Worm (Caenorhabditis elegans) whole organism, L4 larva: Measurements from ENCODE around the gene T01D1.7.

ENCODE experiments used
- D1046.2 ChIP-seq: fragments of 200-800 bp; sonication (Bioruptor generic); IDR thresholded peaks from 2 replicates; pipeline ENCODE4 v1.3.6; 2022; ENCODE audit warnings: missing genetic modification characterization, missing compliant biosample characterization
- F26F4.8 ChIP-seq: fragments of 200-800 bp; sonication (Bioruptor generic); conservative IDR thresholded peaks from 2 replicates; pipeline ENCODE4 v1.3.6; 2022; ENCODE audit warnings: missing genetic modification characterization, missing compliant biosample characterization
- F44E2.7 ChIP-seq: fragments of 200-800 bp; sonication (Bioruptor generic); IDR thresholded peaks from 2 replicates; pipeline ENCODE4 v2.1.2; 2022; ENCODE audit warnings: missing genetic modification characterization, missing compliant biosample characterization
- R02D3.7 ChIP-seq: fragments of 150-350 bp; sonication (generic microtip); optimal IDR thresholded peaks from 3 replicates; lab custom pipeline; 2014; ENCODE audit warnings: missing biosample characterization, missing genetic modification characterization
- T26A8.4 ChIP-seq: fragments of 200-800 bp; sonication (Bioruptor generic); IDR thresholded peaks from 2 replicates; pipeline ENCODE4 v1.3.6; 2022; ENCODE audit warnings: missing genetic modification characterization, missing compliant biosample characterization
- Y48G9A.11 ChIP-seq: fragments of 200-800 bp; sonication (Bioruptor generic); IDR thresholded peaks from 2 replicates; pipeline ENCODE4 v1.3.6; 2022; ENCODE audit warnings: missing genetic modification reagents, missing genetic modification characterization, missing compliant biosample characterization
- Y5F2A.4 ChIP-seq: fragments of 200-800 bp; sonication (Bioruptor generic); optimal IDR thresholded peaks from 2 replicates; lab custom pipeline; 2018; ENCODE audit warnings: mild to moderate bottlenecking, missing genetic modification characterization, missing compliant biosample characterization
- ZK337.2 ChIP-seq: fragments of 200-800 bp; sonication (Bioruptor generic); IDR thresholded peaks from 2 replicates; pipeline ENCODE4 v1.3.6; 2022; ENCODE audit warnings: missing genetic modification reagents, missing genetic modification characterization, missing compliant biosample characterization
- aha-1 ChIP-seq: fragments of 150-350 bp; peaks from one replicate; lab custom pipeline; 2014; ENCODE audit warnings: missing biosample characterization, missing genetic modification characterization
- aly-2 ChIP-seq: sonication (generic microtip); optimal IDR thresholded peaks from 2 replicates; lab custom pipeline; 2018; ENCODE audit warnings: missing biosample characterization, missing genetic modification characterization
- ama-1 ChIP-seq: fragments of 150-350 bp; optimal IDR thresholded peaks from 2 replicates; lab custom pipeline; 2014; ENCODE audit warnings: inconsistent platforms, mixed read lengths
- ceh-20 ChIP-seq: fragments of 200-800 bp; sonication (Bioruptor generic); IDR thresholded peaks from 2 replicates; pipeline ENCODE4 v1.3.6; 2022; ENCODE audit warnings: missing genetic modification reagents, missing genetic modification characterization, missing compliant biosample characterization
- ceh-28 ChIP-seq: fragments of 150-350 bp; optimal IDR thresholded peaks from 2 replicates; lab custom pipeline; 2014; ENCODE audit warnings: missing biosample characterization, missing genetic modification reagents, missing genetic modification characterization
- ceh-62 ChIP-seq: sonication (generic microtip); optimal IDR thresholded peaks from 2 replicates; lab custom pipeline; 2017; ENCODE audit warnings: missing biosample characterization, missing genetic modification characterization
- ceh-82 ChIP-seq: sonication (generic microtip); optimal IDR thresholded peaks from 2 replicates; lab custom pipeline; 2017; ENCODE audit warnings: missing biosample characterization, missing genetic modification characterization
- ctbp-1 ChIP-seq: fragments of 200-800 bp; sonication (Bioruptor generic); IDR thresholded peaks from 2 replicates; pipeline ENCODE4 v1.3.6; 2022; ENCODE audit warnings: missing genetic modification reagents, missing genetic modification characterization, missing compliant biosample characterization
- dmd-6 ChIP-seq: fragments of 200-800 bp; sonication (Bioruptor generic); IDR thresholded peaks from 2 replicates; pipeline ENCODE4 v1.3.6; 2022; ENCODE audit warnings: missing genetic modification reagents, missing genetic modification characterization, missing compliant biosample characterization
- dmd-8 ChIP-seq: fragments of 200-800 bp; sonication (Bioruptor generic); IDR thresholded peaks from 2 replicates; pipeline ENCODE4 v1.3.6; 2022; ENCODE audit warnings: missing genetic modification characterization, missing compliant biosample characterization
- dpl-1 ChIP-seq: fragments of 150-350 bp; optimal IDR thresholded peaks from 2 replicates; lab custom pipeline; 2014; ENCODE audit warnings: missing biosample characterization, missing genetic modification reagents, missing genetic modification characterization
- dve-1 ChIP-seq: sonication (generic microtip); optimal IDR thresholded peaks from 2 replicates; lab custom pipeline; 2017; ENCODE audit warnings: antibody characterized with exemption, mild to moderate bottlenecking, missing genetic modification characterization, missing compliant biosample characterization; ENCODE audit not compliant: insufficient read depth
- egl-43 ChIP-seq: fragments of 200-800 bp; sonication (Bioruptor generic); IDR thresholded peaks from 2 replicates; pipeline ENCODE4 v1.3.6; 2022; ENCODE audit warnings: missing genetic modification reagents, missing genetic modification characterization, missing compliant biosample characterization
- fos-1 ChIP-seq: fragments of 150-350 bp; optimal IDR thresholded peaks from 2 replicates; lab custom pipeline; 2014; ENCODE audit warnings: missing biosample characterization, missing genetic modification characterization
- hlh-11 ChIP-seq: fragments of 200-800 bp; sonication (Bioruptor generic); optimal IDR thresholded peaks from 2 replicates; lab custom pipeline; 2018; ENCODE audit warnings: mild to moderate bottlenecking, missing genetic modification characterization, missing compliant biosample characterization
- hlh-30 ChIP-seq: sonication (generic microtip); optimal IDR thresholded peaks from 2 replicates; lab custom pipeline; 2017; ENCODE audit warnings: antibody characterized with exemption, mild to moderate bottlenecking, missing genetic modification characterization, missing compliant biosample characterization; ENCODE audit not compliant: insufficient read depth
- mdl-1 ChIP-seq, 2 experiments: fragments of 150-350 bp in 1 of 2; sonication (generic microtip) in 1 of 2; optimal IDR thresholded peaks; 2 replicates each; lab custom pipeline; 2014 to 2017; ENCODE audit warnings: missing biosample characterization in 2 of 2, missing genetic modification characterization in 2 of 2
- mes-2 ChIP-seq: sonication (generic microtip); optimal IDR thresholded peaks from 2 replicates; lab custom pipeline; 2016; ENCODE audit warnings: missing genotype, mild to moderate bottlenecking, missing genetic modification characterization, missing compliant biosample characterization; ENCODE audit not compliant: poor library complexity, severe bottlenecking
- mxl-2 ChIP-seq: fragments of 200-800 bp; sonication (Bioruptor generic); conservative IDR thresholded peaks from 2 replicates; pipeline ENCODE4 v1.3.6; 2022; ENCODE audit warnings: missing genetic modification reagents, missing genetic modification characterization, missing compliant biosample characterization
- mxl-3 ChIP-seq: fragments of 200-800 bp; sonication (Bioruptor generic); optimal IDR thresholded peaks from 2 replicates; lab custom pipeline; 2018; ENCODE audit warnings: mild to moderate bottlenecking, missing genetic modification characterization, missing compliant biosample characterization
- nhr-10 ChIP-seq: fragments of 150-350 bp; optimal IDR thresholded peaks from 2 replicates; lab custom pipeline; 2014; ENCODE audit warnings: missing biosample characterization, missing genetic modification characterization
- nhr-11 ChIP-seq: fragments of 150-350 bp; optimal IDR thresholded peaks from 2 replicates; lab custom pipeline; 2014; ENCODE audit warnings: missing biosample characterization, missing genetic modification characterization
- nhr-111 ChIP-seq: fragments of 200-800 bp; sonication (Bioruptor generic); optimal IDR thresholded peaks from 2 replicates; lab custom pipeline; 2018; ENCODE audit warnings: mild to moderate bottlenecking, missing genetic modification characterization, missing compliant biosample characterization
- nhr-25 ChIP-seq: sonication (generic microtip); optimal IDR thresholded peaks from 2 replicates; lab custom pipeline; 2017; ENCODE audit warnings: missing genetic modification characterization, mild to moderate bottlenecking, missing compliant biosample characterization, antibody characterized with exemption, moderate library complexity, borderline replicate concordance; ENCODE audit not compliant: insufficient read depth
- nhr-42 ChIP-seq: fragments of 200-800 bp; sonication (Bioruptor generic); IDR thresholded peaks from 2 replicates; pipeline ENCODE4 v1.3.6; 2022; ENCODE audit warnings: missing genetic modification characterization, missing compliant biosample characterization
- nhr-6 ChIP-seq: fragments of 150-350 bp; optimal IDR thresholded peaks from 2 replicates; lab custom pipeline; 2014; ENCODE audit warnings: missing biosample characterization, missing genetic modification characterization
- nhr-76 ChIP-seq: fragments of 150-350 bp; optimal IDR thresholded peaks from 2 replicates; lab custom pipeline; 2014; ENCODE audit warnings: missing biosample characterization, missing genetic modification characterization
- nhr-77 ChIP-seq: fragments of 150-350 bp; optimal IDR thresholded peaks from 2 replicates; lab custom pipeline; 2014; ENCODE audit warnings: missing biosample characterization, missing genetic modification characterization
- php-3 ChIP-seq: fragments of 200-800 bp; sonication (Bioruptor generic); IDR thresholded peaks from 2 replicates; pipeline ENCODE4 v1.3.6; 2022; ENCODE audit warnings: missing genetic modification reagents, missing genetic modification characterization, missing compliant biosample characterization
- set-16 ChIP-seq: fragments of 200-800 bp; sonication (Bioruptor generic); IDR thresholded peaks from 2 replicates; pipeline ENCODE4 v1.3.6; 2022; ENCODE audit warnings: missing genetic modification reagents, missing genetic modification characterization, missing compliant biosample characterization
- snpc-4 ChIP-seq: fragments of 150-350 bp; optimal IDR thresholded peaks from 2 replicates; lab custom pipeline; 2014; ENCODE audit warnings: missing biosample characterization, missing genetic modification characterization
- spr-3 ChIP-seq: fragments of 200-800 bp; sonication (Bioruptor generic); optimal IDR thresholded peaks from 2 replicates; lab custom pipeline; 2018; ENCODE audit warnings: mild to moderate bottlenecking, missing genetic modification characterization, missing compliant biosample characterization
- tag-97 ChIP-seq: fragments of 200-800 bp; sonication (Bioruptor generic); IDR thresholded peaks from 2 replicates; pipeline ENCODE4 v1.3.6; 2022; ENCODE audit warnings: missing genetic modification characterization, missing compliant biosample characterization
- unc-130 ChIP-seq: sonication (generic microtip); optimal IDR thresholded peaks from 2 replicates; lab custom pipeline; 2016; ENCODE audit warnings: missing genetic modification reagents, missing genetic modification characterization, missing compliant biosample characterization
- vab-7 ChIP-seq: fragments of 200-800 bp; sonication (Bioruptor generic); IDR thresholded peaks from 2 replicates; pipeline ENCODE4 v1.3.6; 2022; ENCODE audit warnings: missing genetic modification reagents, missing genetic modification characterization, missing compliant biosample characterization
- zag-1 ChIP-seq: fragments of 150-350 bp; optimal IDR thresholded peaks from 2 replicates; lab custom pipeline; 2014; ENCODE audit warnings: missing biosample characterization, missing genetic modification characterization
- zfp-2 ChIP-seq: sonication (generic microtip); optimal IDR thresholded peaks from 2 replicates; lab custom pipeline; 2016; ENCODE audit warnings: mild to moderate bottlenecking, missing genetic modification characterization, missing compliant biosample characterization
- zfp-3 ChIP-seq: fragments of 200-800 bp; sonication (Bioruptor generic); conservative IDR thresholded peaks from 2 replicates; pipeline ENCODE4 v1.3.6; 2022; ENCODE audit warnings: missing genetic modification reagents, missing genetic modification characterization, missing compliant biosample characterization
- zip-2 ChIP-seq: fragments of 150-350 bp; optimal IDR thresholded peaks from 2 replicates; lab custom pipeline; 2014; ENCODE audit warnings: missing biosample characterization, missing genetic modification characterization

The T01D1.7 gene

ce11 chrII:162182-162581 is 11.4 kb downstream of the T01D1.7 start, which contains the start of gene etr-1 (continued):
- TF ChIP-seq T26A8.4 (GFP tag; lab: Robert Waterston, UW) (no peak), tag-97 (GFP tag; lab: Robert Waterston, UW) (no peak), ama-1 (lab: Kevin White, UChicago) (peak; percentile 15), dpl-1 (GFP tag; lab: Kevin White, UChicago) (peak; percentile 30), ctbp-1 (no peak), F44E2.7 (GFP tag; lab: Robert Waterston, UW) (no peak)

DNA sequence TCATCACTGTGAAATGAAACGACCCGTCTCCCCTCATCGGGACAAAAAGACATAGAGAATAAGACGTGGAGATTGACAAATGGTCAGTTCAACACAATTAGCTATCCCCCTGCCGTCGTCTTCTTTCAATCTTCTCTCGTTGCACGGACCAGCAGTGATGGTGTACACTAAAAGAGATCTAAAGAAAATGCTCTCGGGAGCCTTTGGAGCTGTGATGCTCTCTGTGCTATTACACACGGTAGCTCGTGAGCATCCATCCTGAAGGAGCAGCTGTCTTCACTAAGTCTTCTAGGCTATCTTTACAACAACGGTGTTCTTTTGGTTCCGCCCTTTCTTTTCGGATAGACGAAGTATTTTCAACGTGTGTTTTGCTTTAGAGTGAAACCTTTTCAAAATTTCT is 12.3 kb downstream of the T01D1.7 start:
- peak; percentile 8 for TF ChIP-seq mxl-3 (GFP tag; lab: Kevin White, UChicago)
- TF ChIP-seq nhr-11 (tag; lab: Kevin White, UChicago): no peak
- TF ChIP-seq fos-1: no peak
- TF ChIP-seq aly-2 (tag; lab: Kevin White, UChicago): no peak
- no peak for TF ChIP-seq vab-7
- TF ChIP-seq hlh-11 (tag; lab: Kevin White, UChicago): peak; percentile 45
- TF ChIP-seq Y5F2A.4 (GFP tag; lab: Kevin White, UChicago): no peak
- no peak for TF ChIP-seq spr-3 (GFP tag; lab: Kevin White, UChicago)

ce11 chrII:160561-161123 is 12.9 kb downstream of the T01D1.7 start:
- no peak for TF ChIP-seq mes-2 (tag; lab: Kevin White, UChicago)
- no peak for TF ChIP-seq zfp-2 (tag; lab: Kevin White, UChicago)
- no peak for TF ChIP-seq R02D3.7 (tag; lab: Kevin White, UChicago)
- no peak for TF ChIP-seq nhr-6
- TF ChIP-seq set-16 (GFP tag; lab: Robert Waterston, UW): no peak
- no peak for TF ChIP-seq ceh-62 (tag; lab: Kevin White, UChicago)
- no peak for TF ChIP-seq ceh-82
- TF ChIP-seq dmd-6 (GFP tag; lab: Robert Waterston, UW): no peak
- no peak for TF ChIP-seq ceh-28
- no peak for TF ChIP-seq zfp-3 (GFP tag; lab: Robert Waterston, UW)
- no peak for TF ChIP-seq zag-1 (tag; lab: Kevin White, UChicago)
- TF ChIP-seq Y48G9A.11: no peak
- peak; percentile 28 for TF ChIP-seq hlh-30 (tag; lab: Kevin White, UChicago)
- TF ChIP-seq nhr-42 (GFP tag; lab: Robert Waterston, UW): no peak
- TF ChIP-seq Y5F2A.4 (GFP tag; lab: Kevin White, UChicago): no peak
- no peak for TF ChIP-seq unc-130 (GFP tag; lab: Kevin White, UChicago)
- no peak for TF ChIP-seq F26F4.8 (GFP tag; lab: Robert Waterston, UW)
- no peak for TF ChIP-seq snpc-4 (tag; lab: Kevin White, UChicago)
- peak; percentile 76 for TF ChIP-seq nhr-11 (tag; lab: Kevin White, UChicago)
- no peak for TF ChIP-seq dmd-8 (GFP tag; lab: Robert Waterston, UW)
- 0 out of 2 replicates have a peak, but pooled peaks have one; percentile 29 for TF ChIP-seq egl-43
- peak; percentile 95 for TF ChIP-seq aha-1
- TF ChIP-seq dve-1 (tag; lab: Kevin White, UChicago): no peak
- TF ChIP-seq nhr-10 (tag; lab: Kevin White, UChicago): no peak

DNA sequence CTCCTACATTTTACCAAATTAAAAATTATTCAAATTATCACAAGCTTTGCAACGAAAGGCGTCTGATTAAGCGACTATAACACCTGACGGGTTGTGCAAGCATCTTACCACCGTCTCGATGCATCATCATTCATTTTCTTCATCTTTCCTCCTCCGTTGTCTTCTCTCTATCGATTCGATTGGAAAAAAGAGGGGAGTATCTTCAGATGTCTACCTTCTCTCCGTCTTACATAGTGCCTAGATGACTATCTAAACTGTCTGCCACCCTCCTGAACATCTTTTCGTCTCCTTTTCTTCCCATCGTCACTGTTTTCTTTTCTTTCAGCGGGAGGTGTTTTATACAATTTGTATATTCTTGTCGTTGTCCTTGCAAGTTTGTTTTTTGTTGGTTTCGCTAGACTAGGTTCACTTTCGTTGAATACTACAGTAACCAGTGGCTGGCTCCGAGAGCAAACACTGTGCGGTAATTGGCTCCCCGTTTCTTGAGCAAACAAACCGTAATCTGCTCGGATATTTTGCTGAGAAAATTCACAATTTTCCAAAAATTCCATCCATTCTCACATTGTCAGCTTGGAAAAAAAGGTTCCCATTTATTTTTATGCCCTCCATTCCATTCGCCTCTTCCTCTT is 14.2 kb downstream of the T01D1.7 start:
- TF ChIP-seq nhr-76 (tag; lab: Kevin White, UChicago): no peak
- TF ChIP-seq snpc-4 (tag; lab: Kevin White, UChicago): no peak
- TF ChIP-seq ceh-20 (GFP tag; lab: Robert Waterston, UW): no peak
- TF ChIP-seq D1046.2: no peak
- TF ChIP-seq zip-2 (tag; lab: Kevin White, UChicago): no peak
- TF ChIP-seq nhr-111 (GFP tag; lab: Kevin White, UChicago): no peak
- peak; percentile 29 for TF ChIP-seq nhr-77 (tag; lab: Kevin White, UChicago)
- TF ChIP-seq ZK337.2 (GFP tag; lab: Robert Waterston, UW): no peak
- no peak for TF ChIP-seq nhr-25 (tag; lab: Kevin White, UChicago)
- TF ChIP-seq php-3 (GFP tag; lab: Robert Waterston, UW): no peak
- no peak for TF ChIP-seq mdl-1 (tag; optimal IDR thresholded peaks at IDR 0.05; lab: Kevin White, UChicago)
- TF ChIP-seq mxl-2: no peak
